Worm (Caenorhabditis elegans): ENCODE results near the gene nhr-206.
A peak's percentile ranks its signal among the peaks of the same experiment; 100 is the strongest.

The nhr-206 gene

ce11 chrV:12100794-12101343 lies 9.1 kb downstream of the nhr-206 start, which contains the start of gene nhr-154:
TSS of gene nhr-154 (plus strand) at chrV:12101293.
- TF ChIP-seq blmp-1 (tag; optimal IDR thresholded peaks at IDR 0.05) (no peak), elt-3 (tag; optimal IDR thresholded peaks at IDR 0.05) (no peak), bed-3 (GFP tag; optimal IDR thresholded peaks at IDR 0.05) (no peak), nhr-237 (tag; optimal IDR thresholded peaks at IDR 0.05) (peak; percentile 27), pha-4 (tag; optimal IDR thresholded peaks at IDR 0.05) (no peak), M03D4.4 (tag; optimal IDR thresholded peaks at IDR 0.05) (no peak)

DNA sequence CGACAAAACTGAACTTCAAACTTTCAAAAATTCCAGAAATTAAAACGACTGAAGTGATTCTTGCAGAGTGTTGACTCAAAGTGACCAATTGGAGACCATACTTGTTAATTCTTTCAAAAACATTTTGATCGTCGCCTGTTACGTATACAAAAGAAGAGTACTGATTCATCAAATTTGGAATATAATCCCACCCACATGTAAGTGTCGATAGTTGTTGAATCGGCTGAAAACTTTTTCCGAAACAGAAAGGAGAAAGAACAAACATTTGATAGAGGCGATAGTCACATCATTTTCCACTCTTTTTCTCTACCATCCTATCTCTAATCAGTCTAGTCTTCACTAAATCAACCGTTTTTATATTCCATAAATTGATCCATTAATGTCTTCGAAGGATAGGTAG lies 12.1 kb downstream of the nhr-206 start, which contains the start of gene nhr-153:
TSS of gene nhr-153 (plus strand) at position 301 of the 400 bp plus-strand sequence.
- TF ChIP-seq ces-1 (GFP tag; optimal IDR thresholded peaks at IDR 0.05) = no peak
- no peak for TF ChIP-seq lin-32 (GFP tag; optimal IDR thresholded peaks at IDR 0.05)
- TF ChIP-seq ceh-39 (tag; optimal IDR thresholded peaks at IDR 0.05) = no peak
- no peak for TF ChIP-seq ztf-11 (tag; optimal IDR thresholded peaks at IDR 0.05)
- TF ChIP-seq ham-2 (GFP tag; optimal IDR thresholded peaks at IDR 0.05) = no peak
- no peak for TF ChIP-seq sptf-1 (tag; optimal IDR thresholded peaks at IDR 0.05)
- TF ChIP-seq nhr-12 (tag; optimal IDR thresholded peaks at IDR 0.05) = no peak
- no peak for TF ChIP-seq mep-1 (tag; optimal IDR thresholded peaks at IDR 0.05)
- no peak for TF ChIP-seq snpc-4 (tag; optimal IDR thresholded peaks at IDR 0.05)
- no peak for TF ChIP-seq nhr-28 (tag; optimal IDR thresholded peaks at IDR 0.05)
- TF ChIP-seq nhr-76 (tag; optimal IDR thresholded peaks at IDR 0.05) = no peak
- TF ChIP-seq flh-1 (GFP tag; optimal IDR thresholded peaks at IDR 0.05) = no peak
- TF ChIP-seq zip-8 (tag; optimal IDR thresholded peaks at IDR 0.05) = no peak
- TF ChIP-seq mab-5 (tag; optimal IDR thresholded peaks at IDR 0.05) = no peak
- no peak for TF ChIP-seq sem-2 (GFP tag; optimal IDR thresholded peaks at IDR 0.05)
- TF ChIP-seq blmp-1 (tag; optimal IDR thresholded peaks at IDR 0.05) = no peak
- no peak for TF ChIP-seq elt-3 (tag; optimal IDR thresholded peaks at IDR 0.05)
- TF ChIP-seq drap-1 (GFP tag; optimal IDR thresholded peaks at IDR 0.05) = no peak
- TF ChIP-seq ceh-83 (GFP tag; optimal IDR thresholded peaks at IDR 0.05) = no peak
- TF ChIP-seq elt-1 (tag; optimal IDR thresholded peaks at IDR 0.05; ENCODE audit: borderline replicate concordance, insufficient read depth) = no peak

DNA sequence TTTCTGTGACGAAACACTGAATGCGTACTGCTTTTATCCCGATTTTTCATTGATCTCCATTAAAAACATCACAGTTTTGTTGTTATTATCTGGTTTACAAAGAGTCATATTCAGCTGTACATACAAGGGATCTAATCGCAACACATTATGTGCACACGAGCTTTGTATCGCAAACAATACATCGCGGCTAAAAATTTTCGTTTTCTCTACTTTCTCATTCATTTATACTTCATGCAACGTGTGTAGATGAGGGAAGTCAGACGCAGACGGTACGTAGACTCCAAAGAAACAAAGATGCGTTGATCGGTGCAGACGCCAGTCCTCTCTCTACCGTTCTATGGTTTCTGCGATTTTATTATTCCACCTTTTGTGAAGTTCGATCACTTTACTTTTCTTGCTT lies 15.0 kb downstream of the nhr-206 start, which contains the start of gene nhr-136:
TSS of gene nhr-136 (plus strand) at position 301 of the 400 bp plus-strand sequence.
- peak; percentile 9 for TF ChIP-seq ham-2 (GFP tag; optimal IDR thresholded peaks at IDR 0.05)
- TF ChIP-seq unc-120 (tag; optimal IDR thresholded peaks at IDR 0.05; ENCODE audit: poor library complexity, severe bottlenecking) = no peak
- TF ChIP-seq ztf-11 (tag; optimal IDR thresholded peaks at IDR 0.05) = no peak
- TF ChIP-seq hlh-1 (tag; optimal IDR thresholded peaks at IDR 0.05) = no peak
- no peak for TF ChIP-seq lin-32 (GFP tag; optimal IDR thresholded peaks at IDR 0.05)
- no peak for TF ChIP-seq ceh-43 (GFP tag; optimal IDR thresholded peaks at IDR 0.05)

DNA sequence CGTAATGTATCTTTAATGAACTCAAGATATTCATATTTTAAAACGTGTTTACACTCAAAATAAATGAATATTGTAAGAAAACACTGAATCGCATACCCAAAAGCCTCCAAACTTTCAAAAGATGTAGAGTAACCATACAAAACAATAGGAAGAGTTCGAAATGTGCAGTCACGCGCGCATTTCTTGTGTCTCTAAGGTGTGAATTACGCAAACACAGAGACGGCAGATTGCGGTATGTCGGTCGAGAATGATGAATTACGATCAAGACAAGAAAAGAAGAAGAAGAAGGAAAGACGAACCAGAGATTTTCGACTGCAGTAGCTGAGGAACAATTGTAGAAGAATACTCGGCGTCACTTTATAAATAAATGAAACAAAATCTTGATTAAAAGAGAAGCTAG lies 19.6 kb downstream of the nhr-206 start, which contains the start of gene lhpp-1:
TSS of gene lhpp-1 (minus strand) at position 354 of the 400 bp plus-strand sequence.
- TF ChIP-seq zip-8 (tag; optimal IDR thresholded peaks at IDR 0.05) (peak; percentile 47), lin-32 (GFP tag; optimal IDR thresholded peaks at IDR 0.05) (no peak)

DNA sequence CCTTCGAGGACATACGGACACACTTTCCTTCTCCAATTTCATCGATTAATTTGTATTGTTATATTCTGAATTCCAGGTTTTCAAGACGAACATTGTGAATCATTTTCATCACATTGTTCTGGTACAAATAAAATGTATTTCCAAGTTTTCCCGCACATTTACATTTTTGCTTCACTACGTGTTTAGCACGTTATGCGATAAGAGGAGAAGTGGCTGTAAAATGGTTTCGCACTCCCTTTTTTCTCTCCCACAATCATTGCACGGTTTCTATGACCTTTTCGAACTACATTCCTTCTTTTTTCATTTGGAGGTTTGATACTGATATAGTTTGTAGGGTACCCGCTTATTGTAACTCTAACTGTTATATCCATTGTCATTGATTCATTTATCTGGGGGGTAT lies 21.9 kb downstream of the nhr-206 start:
- TF ChIP-seq ces-1 (GFP tag; optimal IDR thresholded peaks at IDR 0.05) = no peak
- TF ChIP-seq flh-1 (GFP tag; optimal IDR thresholded peaks at IDR 0.05) = no peak
- TF ChIP-seq ceh-39 (tag; optimal IDR thresholded peaks at IDR 0.05) = no peak
- no peak for TF ChIP-seq lsy-2 (tag; optimal IDR thresholded peaks at IDR 0.05)

- TF ChIP-seq elt-3 (tag; optimal IDR thresholded peaks at IDR 0.05) (no peak), ceh-43 (GFP tag; optimal IDR thresholded peaks at IDR 0.05) (no peak), ztf-11 (tag; optimal IDR thresholded peaks at IDR 0.05) (no peak), M03D4.4 (tag; optimal IDR thresholded peaks at IDR 0.05) (no peak), nhr-28 (tag; optimal IDR thresholded peaks at IDR 0.05) (no peak), elt-1 (tag; optimal IDR thresholded peaks at IDR 0.05; ENCODE audit: borderline replicate concordance, insufficient read depth) (no peak), mls-2 (tag; optimal IDR thresholded peaks at IDR 0.05) (no peak), unc-62 (GFP tag; optimal IDR thresholded peaks at IDR 0.05) (no peak), pha-4 (tag; optimal IDR thresholded peaks at IDR 0.05) (no peak), sem-2 (GFP tag; optimal IDR thresholded peaks at IDR 0.05) (no peak), zip-8 (tag; optimal IDR thresholded peaks at IDR 0.05) (no peak), ceh-39 (tag; optimal IDR thresholded peaks at IDR 0.05) (no peak), ham-2 (GFP tag; optimal IDR thresholded peaks at IDR 0.05) (no peak), sptf-1 (tag; optimal IDR thresholded peaks at IDR 0.05) (no peak), mep-1 (tag; optimal IDR thresholded peaks at IDR 0.05) (no peak), flh-1 (GFP tag; optimal IDR thresholded peaks at IDR 0.05) (no peak)
Measured at ce11 chrV:12114693-12115092, 22.9 kb downstream of the nhr-206 start, which contains the start of gene spin-1. TSS of gene spin-1 (plus strand) at chrV:12114993.
